Fruit fly (Drosophila melanogaster): Measurements from ENCODE around the gene ex.
A peak's percentile ranks its signal among the peaks of the same experiment; 100 is the strongest.

Gene ex

DNA sequence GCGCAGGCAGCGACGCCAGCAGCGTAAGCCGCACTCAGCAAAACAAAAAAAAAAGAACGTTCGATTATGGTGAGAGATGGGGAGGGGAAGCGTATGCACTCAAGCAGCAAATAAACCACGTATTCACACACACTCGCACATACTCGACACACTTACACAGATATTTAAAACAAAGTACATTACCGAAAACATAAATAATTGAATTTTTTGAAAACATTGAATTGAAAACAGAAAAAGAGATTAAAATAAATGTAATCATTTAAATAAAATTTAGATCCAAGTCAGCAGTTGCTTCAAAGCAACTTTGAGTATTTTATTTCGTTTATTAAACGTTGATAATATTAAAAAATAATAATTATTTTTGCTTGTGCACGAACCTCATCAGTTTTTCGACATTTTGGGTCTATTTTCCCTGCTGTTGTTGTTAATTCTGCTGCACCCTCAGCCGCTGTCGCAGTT lies 40.0 kb downstream of the ex start (continued):
- no peak for TF ChIP-seq CG6791 (GFP tag; IDR thresholded peaks at IDR 0.05; ENCODE audit: partially characterized antibody)
- no peak for TF ChIP-seq GATAe (GFP tag; conservative IDR thresholded peaks at IDR 0.05)
- TF ChIP-seq lola (GFP tag; optimal IDR thresholded peaks at IDR 0.05), result peak in 2 of 3 experiments; percentile 27 to 31
- TF ChIP-seq zfh2 (GFP tag; optimal IDR thresholded peaks at IDR 0.05), result no peak
- TF ChIP-seq Opbp (GFP tag; IDR thresholded peaks at IDR 0.05; ENCODE audit: partially characterized antibody), result no peak
- no peak for TF ChIP-seq Dip2 (GFP tag; IDR thresholded peaks at IDR 0.05)
- TF ChIP-seq Optix (GFP tag; IDR thresholded peaks at IDR 0.05), result no peak
- TF ChIP-seq Xrp1 (GFP tag; IDR thresholded peaks at IDR 0.05), result peak; percentile 76; the same call in 1 of the 2 replicates
- TF ChIP-seq NC2α (GFP tag; optimal IDR thresholded peaks at IDR 0.05), result no peak
- TF ChIP-seq TFAM (GFP tag; optimal IDR thresholded peaks at IDR 0.05), result no peak
- TF ChIP-seq CG10274 (GFP tag; optimal IDR thresholded peaks at IDR 0.05), result no peak
- TF ChIP-seq klu (GFP tag; IDR thresholded peaks at IDR 0.05), result no peak
- TF ChIP-seq Hmx (GFP tag; optimal IDR thresholded peaks at IDR 0.05), result no peak

dm6 chr2L:472073-472590 lies 41.1 kb downstream of the ex start, which contains the start of gene CG4297:
Gene CG4297, minus strand, starts transcription at chr2L:472200.
- TF ChIP-seq CG10654 (GFP tag; optimal IDR thresholded peaks at IDR 0.05) (peak; percentile 92), CG9876 (GFP tag; optimal IDR thresholded peaks at IDR 0.05) (peak; percentile 88), Poxn (GFP tag; IDR thresholded peaks at IDR 0.05) (no peak), chinmo (GFP tag; IDR thresholded peaks at IDR 0.05; ENCODE audit: partially characterized antibody) (no peak), CG12744 (GFP tag; optimal IDR thresholded peaks at IDR 0.05) (peak; percentile 84), cato (GFP tag; optimal IDR thresholded peaks at IDR 0.05; ENCODE audit: borderline replicate concordance) (peak; percentile 85), ind (GFP tag; optimal IDR thresholded peaks at IDR 0.05) (peak; percentile 94), klu (GFP tag; IDR thresholded peaks at IDR 0.05) (no peak), row (GFP tag; IDR thresholded peaks at IDR 0.05) (no peak), Hr51 (GFP tag; optimal IDR thresholded peaks at IDR 0.05) (peak; percentile 86 to 94), ATbp (GFP tag; optimal IDR thresholded peaks at IDR 0.05) (peak; percentile 94), CG6689 (GFP tag; IDR thresholded peaks at IDR 0.05) (no peak), gcm2 (GFP tag; optimal IDR thresholded peaks at IDR 0.05) (peak; percentile 93), CG15073 (GFP tag; optimal IDR thresholded peaks at IDR 0.05) (peak; percentile 68), tap (tag; optimal IDR thresholded peaks at IDR 0.05) (peak; percentile 92), p53 (GFP tag; optimal IDR thresholded peaks at IDR 0.05) (peak; percentile 96), pnt (GFP tag; optimal IDR thresholded peaks at IDR 0.05) (peak; percentile 90), CG2202 (tag; optimal IDR thresholded peaks at IDR 0.05) (peak; percentile 80), vnd (GFP tag; IDR thresholded peaks at IDR 0.05; ENCODE audit: partially characterized antibody) (no peak), Tbp (GFP tag; optimal IDR thresholded peaks at IDR 0.05) (no peak), CG8478 (optimal IDR thresholded peaks at IDR 0.05) (no peak), al (GFP tag; IDR thresholded peaks at IDR 0.05) (no peak), knrl (GFP tag; IDR thresholded peaks at IDR 0.05; ENCODE audit: partially characterized antibody) (no peak), sug (tag; optimal IDR thresholded peaks at IDR 0.05) (peak; percentile 91), Med (GFP tag) (peak; percentile 99), CG8089 (GFP tag; optimal IDR thresholded peaks at IDR 0.05) (peak; percentile 85), fu2 (GFP tag; optimal IDR thresholded peaks at IDR 0.05) (peak; percentile 94), yki (optimal IDR thresholded peaks at IDR 0.05) (no peak), grn (GFP tag; optimal IDR thresholded peaks at IDR 0.05) (peak; percentile 59), CG1602 (GFP tag; optimal IDR thresholded peaks at IDR 0.05) (peak; percentile 91), Hmr (GFP tag; optimal IDR thresholded peaks at IDR 0.05) (peak; percentile 96), CG10431 (GFP tag; optimal IDR thresholded peaks at IDR 0.05) (peak; percentile 55), usp (GFP tag; optimal IDR thresholded peaks at IDR 0.05) (no peak), tll (GFP tag; optimal IDR thresholded peaks at IDR 0.05) (no peak), CG14860 (GFP tag; IDR thresholded peaks at IDR 0.05; ENCODE audit: partially characterized antibody) (no peak), CG4854 (GFP tag; optimal IDR thresholded peaks at IDR 0.05) (peak; percentile 90), CG42726 (GFP tag; IDR thresholded peaks at IDR 0.05; ENCODE audit: partially characterized antibody) (no peak), CkIIα-i1 (GFP tag; IDR thresholded peaks at IDR 0.05) (no peak)
